Worm (Caenorhabditis elegans) whole organism, L3 larva: ENCODE data around the gene F35A5.2.

Source experiments
- R02D3.7 ChIP-seq: fragments of 150-350 bp; optimal IDR thresholded peaks from 2 replicates; lab custom pipeline; 2014; ENCODE audit warnings: missing biosample characterization, missing genetic modification characterization
- ZK546.5 ChIP-seq: sonication (generic microtip); optimal IDR thresholded peaks from 2 replicates; lab custom pipeline; 2017; ENCODE audit warnings: missing biosample characterization, missing genetic modification characterization
- ama-1 ChIP-seq: fragments of 150-350 bp; optimal IDR thresholded peaks from 2 replicates; lab custom pipeline; 2018
- ceh-28 ChIP-seq: fragments of 150-350 bp; optimal IDR thresholded peaks from 2 replicates; lab custom pipeline; 2014; ENCODE audit warnings: missing biosample characterization, missing genetic modification reagents, missing genetic modification characterization
- ceh-9 ChIP-seq: sonication (generic microtip); optimal IDR thresholded peaks from 2 replicates; lab custom pipeline; 2018; ENCODE audit warnings: missing biosample characterization, missing genetic modification characterization
- elt-1 ChIP-seq: fragments of 150-350 bp; optimal IDR thresholded peaks from 2 replicates; lab custom pipeline; 2014; ENCODE audit warnings: missing biosample characterization, missing genetic modification characterization
- fos-1 ChIP-seq: fragments of 150-350 bp; optimal IDR thresholded peaks from 2 replicates; lab custom pipeline; 2014; ENCODE audit warnings: missing biosample characterization, missing genetic modification characterization
- lin-39 ChIP-seq: fragments of 150-350 bp; optimal IDR thresholded peaks from 2 replicates; lab custom pipeline; 2018; ENCODE audit warnings: missing biosample characterization, missing genetic modification reagents, missing genetic modification characterization
- nhr-11 ChIP-seq: fragments of 150-350 bp; optimal IDR thresholded peaks from 2 replicates; lab custom pipeline; 2014; ENCODE audit warnings: missing biosample characterization, missing genetic modification characterization
- nhr-77 ChIP-seq: fragments of 150-350 bp; optimal IDR thresholded peaks from 2 replicates; lab custom pipeline; 2014; ENCODE audit warnings: missing biosample characterization, missing genetic modification characterization
- skn-1 ChIP-seq: fragments of 150-350 bp; optimal IDR thresholded peaks from 2 replicates; lab custom pipeline; 2014; ENCODE audit warnings: missing biosample characterization, missing genetic modification characterization
- tbx-2 ChIP-seq: sonication (generic microtip); optimal IDR thresholded peaks from 2 replicates; lab custom pipeline; 2016; ENCODE audit warnings: mild to moderate bottlenecking, missing genetic modification characterization, missing compliant biosample characterization
- ztf-11 ChIP-seq: fragments of 150-350 bp; optimal IDR thresholded peaks from 2 replicates; lab custom pipeline; 2014; ENCODE audit warnings: missing biosample characterization, missing genetic modification characterization
- ztf-4 ChIP-seq: fragments of 150-350 bp; optimal IDR thresholded peaks from 2 replicates; lab custom pipeline; 2014; ENCODE audit warnings: missing biosample characterization, missing genetic modification characterization

DNA sequence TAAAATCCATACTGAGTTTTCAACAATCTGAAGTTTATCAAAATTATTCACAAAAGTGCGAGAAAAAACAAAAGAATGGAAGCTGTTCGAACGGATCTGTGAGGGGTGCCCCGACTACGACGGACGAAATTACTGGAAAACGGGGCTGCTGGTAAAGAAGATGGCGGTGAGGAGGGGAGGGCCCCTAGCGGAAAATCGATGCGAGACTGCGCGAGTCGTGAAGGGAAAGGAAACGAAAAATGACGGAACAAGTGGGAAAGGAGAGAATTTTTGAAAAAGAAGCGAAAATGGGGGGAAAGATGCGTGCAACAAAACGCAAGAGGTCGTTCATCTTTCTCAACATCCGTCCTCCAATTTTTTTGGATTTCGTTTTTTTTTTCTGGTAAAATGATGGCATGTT lies 2.2 kb upstream of the F35A5.2 start:
- TF ChIP-seq ztf-4 = no peak
- TF ChIP-seq fos-1 (tag; lab: Kevin White, UChicago) = no peak
- no peak for TF ChIP-seq nhr-77 (tag; lab: Kevin White, UChicago)
- peak; percentile 82 for TF ChIP-seq lin-39 (tag; lab: Kevin White, UChicago)
- TF ChIP-seq R02D3.7 (tag; lab: Kevin White, UChicago) = no peak
- no peak for TF ChIP-seq ceh-28 (tag; lab: Kevin White, UChicago)
- TF ChIP-seq ZK546.5 (tag; lab: Kevin White, UChicago) = no peak
- no peak for TF ChIP-seq elt-1 (tag; lab: Kevin White, UChicago)
- no peak for TF ChIP-seq nhr-11 (tag; lab: Kevin White, UChicago)
- TF ChIP-seq tbx-2 (tag; lab: Kevin White, UChicago) = no peak
- no peak for TF ChIP-seq ceh-9
- TF ChIP-seq skn-1 = no peak
- TF ChIP-seq ama-1 (lab: Kevin White, UChicago) = no peak
- no peak for TF ChIP-seq ztf-11 (tag; lab: Kevin White, UChicago)
